ENCODE assay signal across 2 fruit fly cellular contexts in genomic region chr2L:12546043-12546942, dm6.
A peak's percentile ranks its signal among the peaks of the same experiment; 100 is the strongest.
TF ChIP-seq lines count a peak whose summit lies in the region.

TSS of gene bun (minus strand) at chr2L:12546611.

TF ChIP-seq in whole organism, adult, 20 proteins besides CTCF, POLR2A, EP300 and RAD21 (continued from another document):
- no peak for TF ChIP-seq toe (GFP tag; optimal IDR thresholded peaks at IDR 0.05; lab: Kevin White, UChicago)
- TF ChIP-seq cic (GFP tag; optimal IDR thresholded peaks at IDR 0.05; lab: Kevin White, UChicago) = no peak

TF ChIP-seq in whole organism, embryonic, 481 proteins besides CTCF, POLR2A, EP300 and RAD21 (continued from another document and continues in another):
- no peak for TF ChIP-seq tio (GFP tag; optimal IDR thresholded peaks at IDR 0.05; lab: Kevin White, UChicago)
- peak; percentile 99 for TF ChIP-seq hbn (GFP tag; IDR thresholded peaks at IDR 0.05; lab: Robert Waterston, UW; ENCODE audit: partially characterized antibody)
- TF ChIP-seq CrebB (tag; optimal IDR thresholded peaks at IDR 0.05; lab: Kevin White, UChicago) = no peak
- TF ChIP-seq CG14050 (GFP tag; IDR thresholded peaks at IDR 0.05; lab: Robert Waterston, UW) = no peak
- no peak for TF ChIP-seq CG7357 (GFP tag; IDR thresholded peaks at IDR 0.05; lab: Robert Waterston, UW)
- no peak for TF ChIP-seq Camta (GFP tag; optimal IDR thresholded peaks at IDR 0.05; lab: Kevin White, UChicago)
- TF ChIP-seq CG9727 (GFP tag; optimal IDR thresholded peaks at IDR 0.05; lab: Kevin White, UChicago) = no peak
- no peak for TF ChIP-seq BtbVII (GFP tag; optimal IDR thresholded peaks at IDR 0.05; lab: Kevin White, UChicago)
- TF ChIP-seq CG10147 (GFP tag; optimal IDR thresholded peaks at IDR 0.05; lab: Kevin White, UChicago) = peak; percentile 5
- TF ChIP-seq CG15514 (GFP tag; optimal IDR thresholded peaks at IDR 0.05; lab: Kevin White, UChicago) = peak; percentile 64
- TF ChIP-seq z (GFP tag; IDR thresholded peaks at IDR 0.05; lab: Robert Waterston, UW) = no peak
- TF ChIP-seq caup (GFP tag; optimal IDR thresholded peaks at IDR 0.05; lab: Kevin White, UChicago; ENCODE audit: severe bottlenecking) = no peak
- no peak for TF ChIP-seq Neu2 (GFP tag; optimal IDR thresholded peaks at IDR 0.05; lab: Kevin White, UChicago; ENCODE audit: borderline replicate concordance)
- no peak for TF ChIP-seq CG8290 (GFP tag; optimal IDR thresholded peaks at IDR 0.05; lab: Kevin White, UChicago)
- peak in 1 of 2 experiments; percentile 43 for TF ChIP-seq CG8290 (tag; optimal IDR thresholded peaks at IDR 0.05; lab: Kevin White, UChicago)
- no peak for TF ChIP-seq E2f1 (GFP tag; IDR thresholded peaks at IDR 0.05; lab: Robert Waterston, UW)
- TF ChIP-seq HmgZ (tag; optimal IDR thresholded peaks at IDR 0.05; lab: Kevin White, UChicago) = peak; percentile 24
- no peak for TF ChIP-seq ssp (GFP tag; IDR thresholded peaks at IDR 0.05; lab: Robert Waterston, UW)
- TF ChIP-seq CG1602 (GFP tag; optimal IDR thresholded peaks at IDR 0.05; lab: Kevin White, UChicago) = no peak
- TF ChIP-seq tin (GFP tag; optimal IDR thresholded peaks at IDR 0.05; lab: Kevin White, UChicago) = no peak
- peak; percentile 21 for TF ChIP-seq CG17829 (tag; optimal IDR thresholded peaks at IDR 0.05; lab: Kevin White, UChicago)
- TF ChIP-seq gro (GFP tag; optimal IDR thresholded peaks at IDR 0.05; lab: Kevin White, UChicago) = peak; percentile 31
- no peak for TF ChIP-seq CG15073 (GFP tag; optimal IDR thresholded peaks at IDR 0.05; lab: Kevin White, UChicago)
- no peak for TF ChIP-seq CG34422 (GFP tag; IDR thresholded peaks at IDR 0.05; lab: Robert Waterston, UW)
- peak; percentile 41; the same call in 1 of the 2 replicates for TF ChIP-seq MBD-R2 (GFP tag; IDR thresholded peaks at IDR 0.05; lab: Robert Waterston, UW)
- TF ChIP-seq Nf-YA (GFP tag; IDR thresholded peaks at IDR 0.05; lab: Robert Waterston, UW) = no peak
- TF ChIP-seq Sin3A (optimal IDR thresholded peaks at IDR 0.05; lab: Kevin White, UChicago) = peak; percentile 41
- TF ChIP-seq Usf (GFP tag; optimal IDR thresholded peaks at IDR 0.05; lab: Kevin White, UChicago) = no peak
- TF ChIP-seq CG8388 (GFP tag; optimal IDR thresholded peaks at IDR 0.05; lab: Kevin White, UChicago) = no peak
- no peak for TF ChIP-seq kni (GFP tag; optimal IDR thresholded peaks at IDR 0.05; lab: Kevin White, UChicago)
- TF ChIP-seq nmo (GFP tag; optimal IDR thresholded peaks at IDR 0.05; lab: Kevin White, UChicago) = peak; percentile 48
- TF ChIP-seq D (optimal IDR thresholded peaks at IDR 0.05; lab: Kevin White, UChicago) = no peak
- no peak for TF ChIP-seq D (GFP tag; optimal IDR thresholded peaks at IDR 0.05; lab: Kevin White, UChicago)
- TF ChIP-seq Dfd (GFP tag; optimal IDR thresholded peaks at IDR 0.05; lab: Kevin White, UChicago) = no peak
- no peak for TF ChIP-seq CG10462 (GFP tag; optimal IDR thresholded peaks at IDR 0.05; lab: Kevin White, UChicago)
- no peak for TF ChIP-seq CG4282 (GFP tag; optimal IDR thresholded peaks at IDR 0.05; lab: Kevin White, UChicago)
- peak; percentile 55 for TF ChIP-seq phol (tag; optimal IDR thresholded peaks at IDR 0.05; lab: Kevin White, UChicago)
- no peak for TF ChIP-seq Chrac-16 (GFP tag; optimal IDR thresholded peaks at IDR 0.05; lab: Kevin White, UChicago)
- TF ChIP-seq Hsf (GFP tag; optimal IDR thresholded peaks at IDR 0.05; lab: Kevin White, UChicago) = no peak
- TF ChIP-seq CG30431 (GFP tag; optimal IDR thresholded peaks at IDR 0.05; lab: Kevin White, UChicago) = no peak
- TF ChIP-seq CG2712 (tag; optimal IDR thresholded peaks at IDR 0.05; lab: Kevin White, UChicago) = peak; percentile 23
- TF ChIP-seq CG5953 (GFP tag; IDR thresholded peaks at IDR 0.05; lab: Robert Waterston, UW) = no peak
- TF ChIP-seq CG4617 (GFP tag; optimal IDR thresholded peaks at IDR 0.05; lab: Kevin White, UChicago; ENCODE audit: borderline replicate concordance) = peak; percentile 92
- TF ChIP-seq gsb (GFP tag; IDR thresholded peaks at IDR 0.05; lab: Robert Waterston, UW) = no peak
- TF ChIP-seq CG7271 (tag; optimal IDR thresholded peaks at IDR 0.05; lab: Kevin White, UChicago) = no peak
- TF ChIP-seq CG9215 (GFP tag; IDR thresholded peaks at IDR 0.05; lab: Robert Waterston, UW) = no peak
- TF ChIP-seq cwo (GFP tag; optimal IDR thresholded peaks at IDR 0.05; lab: Kevin White, UChicago) = no peak
- TF ChIP-seq vvl (GFP tag; IDR thresholded peaks at IDR 0.05; lab: Robert Waterston, UW) = peak; percentile 74
- peak; percentile 94 to 96 for TF ChIP-seq Trl (optimal IDR thresholded peaks at IDR 0.05; lab: Kevin White, UChicago)
- no peak for TF ChIP-seq Trl (GFP tag; optimal IDR thresholded peaks at IDR 0.05; lab: Kevin White, UChicago)
- TF ChIP-seq Hr3 (GFP tag; optimal IDR thresholded peaks at IDR 0.05; lab: Kevin White, UChicago) = no peak
- TF ChIP-seq E2f2 (GFP tag; IDR thresholded peaks at IDR 0.05; lab: Robert Waterston, UW) = peak; percentile 97
- no peak for TF ChIP-seq danr (GFP tag; IDR thresholded peaks at IDR 0.05; lab: Robert Waterston, UW)
- TF ChIP-seq chm (GFP tag; IDR thresholded peaks at IDR 0.05; lab: Robert Waterston, UW) = 0 out of 2 replicates have a peak, but pooled peaks have one; percentile 13
- TF ChIP-seq Ets97D (GFP tag; optimal IDR thresholded peaks at IDR 0.05; lab: Kevin White, UChicago) = peak; percentile 74
- TF ChIP-seq Optix (GFP tag; IDR thresholded peaks at IDR 0.05; lab: Robert Waterston, UW) = no peak
- peak; percentile 12 for TF ChIP-seq CG1832 (GFP tag; optimal IDR thresholded peaks at IDR 0.05; lab: Kevin White, UChicago)
- no peak for TF ChIP-seq kay (GFP tag; optimal IDR thresholded peaks at IDR 0.05; lab: Kevin White, UChicago)
- no peak for TF ChIP-seq pb (GFP tag; optimal IDR thresholded peaks at IDR 0.05; lab: Kevin White, UChicago)
- TF ChIP-seq tll (GFP tag; optimal IDR thresholded peaks at IDR 0.05; lab: Kevin White, UChicago) = no peak
- TF ChIP-seq insv (GFP tag; optimal IDR thresholded peaks at IDR 0.05; lab: Kevin White, UChicago) = peak in 1 of 2 experiments; percentile 19
- TF ChIP-seq CG17568 (GFP tag; optimal IDR thresholded peaks at IDR 0.05; lab: Kevin White, UChicago) = no peak
- TF ChIP-seq CG9437 (GFP tag; optimal IDR thresholded peaks at IDR 0.05; lab: Kevin White, UChicago) = no peak
- TF ChIP-seq Med (GFP tag; lab: Kevin White, UChicago) = peak; percentile 88
- TF ChIP-seq sqz (GFP tag; optimal IDR thresholded peaks at IDR 0.05; lab: Kevin White, UChicago) = peak; percentile 52
- TF ChIP-seq br (optimal IDR thresholded peaks at IDR 0.05; lab: Kevin White, UChicago) = no peak
- peak; percentile 19 for TF ChIP-seq CG6765 (GFP tag; optimal IDR thresholded peaks at IDR 0.05; lab: Kevin White, UChicago)
- peak; percentile 56 for TF ChIP-seq CG14710 (tag; optimal IDR thresholded peaks at IDR 0.05; lab: Kevin White, UChicago)
- no peak for TF ChIP-seq emc (GFP tag; optimal IDR thresholded peaks at IDR 0.05; lab: Kevin White, UChicago)
- no peak for TF ChIP-seq Rx (GFP tag; IDR thresholded peaks at IDR 0.05; lab: Robert Waterston, UW)
- peak; percentile 99 for TF ChIP-seq BEAF-32 (GFP tag; optimal IDR thresholded peaks at IDR 0.05; lab: Kevin White, UChicago)
- no peak for TF ChIP-seq C15 (GFP tag; IDR thresholded peaks at IDR 0.05; lab: Robert Waterston, UW)
- TF ChIP-seq Side (GFP tag; optimal IDR thresholded peaks at IDR 0.05; lab: Kevin White, UChicago) = no peak
- TF ChIP-seq CG17359 (tag; optimal IDR thresholded peaks at IDR 0.05; lab: Kevin White, UChicago) = peak; percentile 21
- TF ChIP-seq CG17612 (GFP tag; IDR thresholded peaks at IDR 0.05; lab: Robert Waterston, UW) = no peak
- TF ChIP-seq H15 (GFP tag; IDR thresholded peaks at IDR 0.05; lab: Robert Waterston, UW) = no peak
- TF ChIP-seq Awh (GFP tag; IDR thresholded peaks at IDR 0.05; lab: Robert Waterston, UW) = no peak
- TF ChIP-seq Lpt (GFP tag; optimal IDR thresholded peaks at IDR 0.05; lab: Kevin White, UChicago) = no peak
- no peak for TF ChIP-seq Ssrp (tag; optimal IDR thresholded peaks at IDR 0.05; lab: Kevin White, UChicago)
- no peak for TF ChIP-seq CG11723 (GFP tag; optimal IDR thresholded peaks at IDR 0.05; lab: Kevin White, UChicago)
- no peak for TF ChIP-seq CG11247 (GFP tag; IDR thresholded peaks at IDR 0.05; lab: Robert Waterston, UW)
- TF ChIP-seq Dek (tag; optimal IDR thresholded peaks at IDR 0.05; lab: Kevin White, UChicago) = peak; percentile 0
- no peak for TF ChIP-seq Atf6 (GFP tag; IDR thresholded peaks at IDR 0.05; lab: Robert Waterston, UW)
- no peak for TF ChIP-seq Sox102F (GFP tag; optimal IDR thresholded peaks at IDR 0.05; lab: Kevin White, UChicago)
- TF ChIP-seq cas (GFP tag; IDR thresholded peaks at IDR 0.05; lab: Robert Waterston, UW) = no peak
- no peak for TF ChIP-seq CG18262 (tag; optimal IDR thresholded peaks at IDR 0.05; lab: Kevin White, UChicago)
- TF ChIP-seq CG33213 (GFP tag; optimal IDR thresholded peaks at IDR 0.05; lab: Kevin White, UChicago) = peak; percentile 79
- no peak for TF ChIP-seq CG15696 (tag; optimal IDR thresholded peaks at IDR 0.05; lab: Kevin White, UChicago)
- no peak for TF ChIP-seq gem (tag; optimal IDR thresholded peaks at IDR 0.05; lab: Kevin White, UChicago)
- TF ChIP-seq bbx (GFP tag; IDR thresholded peaks at IDR 0.05; lab: Robert Waterston, UW; ENCODE audit: partially characterized antibody) = peak; percentile 99
- TF ChIP-seq Blimp-1 (GFP tag; optimal IDR thresholded peaks at IDR 0.05; lab: Kevin White, UChicago) = no peak
- no peak for TF ChIP-seq dimm (GFP tag; IDR thresholded peaks at IDR 0.05; lab: Robert Waterston, UW)
- TF ChIP-seq CG31388 (GFP tag; optimal IDR thresholded peaks at IDR 0.05; lab: Kevin White, UChicago) = no peak
- TF ChIP-seq CG2889 (GFP tag; IDR thresholded peaks at IDR 0.05; lab: Robert Waterston, UW) = no peak
- no peak for TF ChIP-seq pum (GFP tag; optimal IDR thresholded peaks at IDR 0.05; lab: Kevin White, UChicago)
- no peak for TF ChIP-seq CG10979 (tag; optimal IDR thresholded peaks at IDR 0.05; lab: Kevin White, UChicago)
- TF ChIP-seq NFAT (GFP tag; IDR thresholded peaks at IDR 0.05; lab: Robert Waterston, UW) = no peak
- no peak for TF ChIP-seq CG4820 (GFP tag; optimal IDR thresholded peaks at IDR 0.05; lab: Kevin White, UChicago)
- peak; percentile 28 for TF ChIP-seq Mad (GFP tag; optimal IDR thresholded peaks at IDR 0.05; lab: Kevin White, UChicago)
- TF ChIP-seq Stat92E (GFP tag; optimal IDR thresholded peaks at IDR 0.05; lab: Kevin White, UChicago) = peak in 2 of 3 experiments; percentile 44 to 82
- TF ChIP-seq sc (optimal IDR thresholded peaks at IDR 0.05; lab: Kevin White, UChicago) = no peak
- TF ChIP-seq sc (GFP tag; optimal IDR thresholded peaks at IDR 0.05; lab: Kevin White, UChicago) = no peak
- no peak for TF ChIP-seq jigr1 (GFP tag; IDR thresholded peaks at IDR 0.05; lab: Robert Waterston, UW)
- no peak for TF ChIP-seq CG15479 (GFP tag; optimal IDR thresholded peaks at IDR 0.05; lab: Kevin White, UChicago)
- TF ChIP-seq Nf-YC (tag; optimal IDR thresholded peaks at IDR 0.05; lab: Kevin White, UChicago) = peak; percentile 16
- no peak for TF ChIP-seq chif (GFP tag; optimal IDR thresholded peaks at IDR 0.05; lab: Kevin White, UChicago)
- TF ChIP-seq dm (GFP tag; optimal IDR thresholded peaks at IDR 0.05; lab: Kevin White, UChicago) = no peak
- no peak for TF ChIP-seq CG12236 (GFP tag; optimal IDR thresholded peaks at IDR 0.05; lab: Kevin White, UChicago)
- no peak for TF ChIP-seq Gsc (GFP tag; IDR thresholded peaks at IDR 0.05; lab: Robert Waterston, UW)
- TF ChIP-seq CG16815 (GFP tag; optimal IDR thresholded peaks at IDR 0.05; lab: Kevin White, UChicago) = no peak
- peak; percentile 42; the same call in 1 of the 2 replicates for TF ChIP-seq onecut (GFP tag; IDR thresholded peaks at IDR 0.05; lab: Robert Waterston, UW)
- TF ChIP-seq CG9876 (GFP tag; optimal IDR thresholded peaks at IDR 0.05; lab: Kevin White, UChicago) = no peak
- TF ChIP-seq CG6272 (GFP tag; IDR thresholded peaks at IDR 0.05; lab: Robert Waterston, UW) = peak; percentile 31; the same call in 1 of the 2 replicates
- TF ChIP-seq rib (GFP tag; IDR thresholded peaks at IDR 0.05; lab: Robert Waterston, UW) = no peak; the same call in 1 of the 2 replicates
- no peak for TF ChIP-seq cato (GFP tag; optimal IDR thresholded peaks at IDR 0.05; lab: Kevin White, UChicago; ENCODE audit: borderline replicate concordance)
- no peak for TF ChIP-seq gcm2 (GFP tag; optimal IDR thresholded peaks at IDR 0.05; lab: Kevin White, UChicago)
- no peak for TF ChIP-seq CG2202 (tag; optimal IDR thresholded peaks at IDR 0.05; lab: Kevin White, UChicago)
- peak; percentile 13 for TF ChIP-seq CG34376 (GFP tag; optimal IDR thresholded peaks at IDR 0.05; lab: Kevin White, UChicago)
- TF ChIP-seq lab (GFP tag; optimal IDR thresholded peaks at IDR 0.05; lab: Kevin White, UChicago) = peak; percentile 5
- TF ChIP-seq psq (GFP tag; optimal IDR thresholded peaks at IDR 0.05; lab: Kevin White, UChicago) = no peak
- no peak for TF ChIP-seq chn (GFP tag; optimal IDR thresholded peaks at IDR 0.05; lab: Kevin White, UChicago)
- TF ChIP-seq lov (optimal IDR thresholded peaks at IDR 0.05; lab: Kevin White, UChicago) = no peak
- no peak for TF ChIP-seq lov (GFP tag; IDR thresholded peaks at IDR 0.05; lab: Robert Waterston, UW)
- TF ChIP-seq CG10267 (tag; optimal IDR thresholded peaks at IDR 0.05; lab: Kevin White, UChicago) = peak; percentile 64
- no peak for TF ChIP-seq eyg (GFP tag; optimal IDR thresholded peaks at IDR 0.05; lab: Kevin White, UChicago)
- TF ChIP-seq CG8944 (GFP tag; optimal IDR thresholded peaks at IDR 0.05; lab: Kevin White, UChicago) = no peak
- no peak for TF ChIP-seq Asciz (GFP tag; optimal IDR thresholded peaks at IDR 0.05; lab: Kevin White, UChicago)
- TF ChIP-seq grn (GFP tag; optimal IDR thresholded peaks at IDR 0.05; lab: Kevin White, UChicago) = no peak
- TF ChIP-seq CG11093 (GFP tag; IDR thresholded peaks at IDR 0.05; lab: Robert Waterston, UW) = no peak
- TF ChIP-seq CG18011 (GFP tag; optimal IDR thresholded peaks at IDR 0.05; lab: Kevin White, UChicago) = no peak
- TF ChIP-seq CG4854 (GFP tag; optimal IDR thresholded peaks at IDR 0.05; lab: Kevin White, UChicago) = no peak
- peak; percentile 99 for TF ChIP-seq nerfin-2 (GFP tag; IDR thresholded peaks at IDR 0.05; lab: Robert Waterston, UW; ENCODE audit: partially characterized antibody)
- no peak for TF ChIP-seq CG6813 (GFP tag; optimal IDR thresholded peaks at IDR 0.05; lab: Kevin White, UChicago)
- peak; percentile 70 for TF ChIP-seq Hmr (GFP tag; optimal IDR thresholded peaks at IDR 0.05; lab: Kevin White, UChicago)
- no peak for TF ChIP-seq schlank (tag; optimal IDR thresholded peaks at IDR 0.05; lab: Kevin White, UChicago)
- TF ChIP-seq CG12299 (tag; optimal IDR thresholded peaks at IDR 0.05; lab: Kevin White, UChicago) = peak; percentile 5
